Fruit fly (Drosophila melanogaster) whole organism, embryonic: ENCODE data around the gene Msh6.

ENCODE experiments used
- Adf1 ChIP-seq: fragments of 200-800 bp; sonication (Bioruptor generic); IDR thresholded peaks from 2 replicates; pipeline ENCODE4 v1.3.6; 2022; ENCODE audit warnings: missing biosample characterization, missing genetic modification characterization
- Atf-2 ChIP-seq: fragments of 200-800 bp; sonication (Bioruptor generic); optimal IDR thresholded peaks from 2 replicates; lab custom pipeline; 2016; ENCODE audit warnings: missing biosample characterization, missing genetic modification characterization
- CG10462 ChIP-seq: fragments of 200-800 bp; sonication (Bioruptor generic); optimal IDR thresholded peaks from 2 replicates; lab custom pipeline; 2016; ENCODE audit warnings: missing biosample characterization, missing genetic modification characterization
- CG11560 ChIP-seq: fragments of 200-800 bp; sonication (Bioruptor generic); IDR thresholded peaks from 3 replicates; pipeline ENCODE4 v1.3.6; 2022; ENCODE audit warnings: missing biosample characterization, missing genetic modification characterization
- CG11696 ChIP-seq: fragments of 200-800 bp; sonication (Bioruptor generic); IDR thresholded peaks from 2 replicates; pipeline ENCODE4 v1.3.6; 2022; ENCODE audit warnings: missing biosample characterization, missing genetic modification characterization
- CG11723 ChIP-seq: fragments of 200-800 bp; sonication (Bioruptor generic); optimal IDR thresholded peaks from 2 replicates; lab custom pipeline; 2017; ENCODE audit warnings: missing biosample characterization, mild to moderate bottlenecking, missing genetic modification characterization
- CG14050 ChIP-seq: fragments of 200-800 bp; sonication (Bioruptor generic); IDR thresholded peaks from 3 replicates; pipeline ENCODE4 v1.3.6; 2022; ENCODE audit warnings: missing biosample characterization, missing genetic modification characterization
- CG14860 ChIP-seq: fragments of 200-800 bp; sonication (Bioruptor generic); IDR thresholded peaks from 3 replicates; pipeline ENCODE4 v1.3.6; 2022; ENCODE audit warnings: missing biosample characterization, missing genetic modification characterization; ENCODE audit not compliant: partially characterized antibody
- CG15073 ChIP-seq: fragments of 200-800 bp; sonication (Bioruptor generic); optimal IDR thresholded peaks from 2 replicates; lab custom pipeline; 2016; ENCODE audit warnings: missing biosample characterization, missing genetic modification characterization
- CG15514 ChIP-seq: fragments of 200-800 bp; sonication (Bioruptor generic); optimal IDR thresholded peaks from 3 replicates; lab custom pipeline; 2017; ENCODE audit warnings: missing biosample characterization, missing genetic modification characterization, mild to moderate bottlenecking, moderate library complexity, missing genetic modification reagents
- CG17361 ChIP-seq: fragments of 200-800 bp; sonication (Bioruptor generic); IDR thresholded peaks from 3 replicates; pipeline ENCODE4 v1.3.6; 2022; ENCODE audit warnings: missing biosample characterization, missing genetic modification characterization
- CG1792 ChIP-seq: fragments of 200-800 bp; sonication (Bioruptor generic); optimal IDR thresholded peaks from 2 replicates; lab custom pipeline; 2016; ENCODE audit warnings: missing biosample characterization, missing genetic modification characterization
- CG30403 ChIP-seq: fragments of 200-800 bp; sonication (Bioruptor generic); optimal IDR thresholded peaks from 3 replicates; lab custom pipeline; 2016; ENCODE audit warnings: missing biosample characterization, missing genetic modification characterization
- CG32772 ChIP-seq: fragments of 200-800 bp; sonication (Bioruptor generic); IDR thresholded peaks from 2 replicates; pipeline ENCODE4 v1.3.6; 2022; ENCODE audit warnings: missing biosample characterization, missing genetic modification characterization
- CG42726 ChIP-seq: fragments of 200-800 bp; sonication (Bioruptor generic); IDR thresholded peaks from 2 replicates; pipeline ENCODE4 v1.3.6; 2022; ENCODE audit warnings: missing biosample characterization, missing genetic modification characterization; ENCODE audit not compliant: partially characterized antibody
- CG4360 ChIP-seq: fragments of 200-800 bp; sonication (Bioruptor generic); IDR thresholded peaks from 2 replicates; pipeline ENCODE4 v1.3.6; 2022; ENCODE audit warnings: missing biosample characterization, missing genetic modification characterization
- CG5245 ChIP-seq: fragments of 200-800 bp; sonication (Bioruptor generic); optimal IDR thresholded peaks from 3 replicates; lab custom pipeline; 2016; ENCODE audit warnings: missing biosample characterization, missing genetic modification characterization
- CG7372 ChIP-seq: fragments of 200-800 bp; sonication (Bioruptor generic); IDR thresholded peaks from 2 replicates; pipeline ENCODE4 v1.3.6; 2022; ENCODE audit warnings: missing biosample characterization, missing genetic modification characterization
- CG8924 ChIP-seq: fragments of 200-800 bp; optimal IDR thresholded peaks from 3 replicates; lab custom pipeline; 2019; ENCODE audit warnings: missing biosample characterization, mild to moderate bottlenecking, missing genetic modification characterization, moderate library complexity
- CTCF ChIP-seq: fragments of 200-800 bp; sonication (Bioruptor generic); optimal IDR thresholded peaks from 2 replicates; lab custom pipeline; 2017; ENCODE audit warnings: missing biosample characterization, mild to moderate bottlenecking, missing genetic modification characterization, moderate library complexity
- CkIIα-i1 ChIP-seq: fragments of 200-800 bp; sonication (Bioruptor generic); IDR thresholded peaks from 2 replicates; pipeline ENCODE4 v1.3.6; 2022; ENCODE audit warnings: missing biosample characterization, missing genetic modification characterization
- Dbx ChIP-seq: fragments of 200-800 bp; sonication (Bioruptor generic); IDR thresholded peaks from 3 replicates; pipeline ENCODE4 v1.3.6; 2022; ENCODE audit warnings: missing biosample characterization, missing genetic modification characterization
- Dref ChIP-seq: fragments of 200-800 bp; sonication (Bioruptor generic); IDR thresholded peaks from 2 replicates; pipeline ENCODE4 v1.3.6; 2022; ENCODE audit warnings: missing biosample characterization, missing genetic modification characterization
- E2f2 ChIP-seq: fragments of 200-800 bp; sonication (Bioruptor generic); IDR thresholded peaks from 2 replicates; pipeline ENCODE4 v1.3.6; 2022; ENCODE audit warnings: missing biosample characterization, missing genetic modification characterization
- Elba2 ChIP-seq: fragments of 200-800 bp; sonication (Bioruptor generic); optimal IDR thresholded peaks from 3 replicates; lab custom pipeline; 2016; ENCODE audit warnings: missing biosample characterization, missing genetic modification characterization
- Fer1 ChIP-seq: fragments of 200-800 bp; sonication (Bioruptor generic); optimal IDR thresholded peaks from 2 replicates; lab custom pipeline; 2017; ENCODE audit warnings: missing biosample characterization, mild to moderate bottlenecking, missing genetic modification characterization
- Hmr ChIP-seq: fragments of 200-800 bp; sonication (Bioruptor generic); optimal IDR thresholded peaks from 3 replicates; lab custom pipeline; 2017; ENCODE audit warnings: mild to moderate bottlenecking, missing biosample characterization, missing genetic modification reagents, missing genetic modification characterization
- Mes4 ChIP-seq: fragments of 200-800 bp; sonication (Bioruptor generic); optimal IDR thresholded peaks from 2 replicates; lab custom pipeline; 2016; ENCODE audit warnings: missing biosample characterization, missing genetic modification characterization
- NFAT ChIP-seq: fragments of 200-800 bp; sonication (Bioruptor generic); IDR thresholded peaks from 2 replicates; pipeline ENCODE4 v1.3.6; 2022; ENCODE audit warnings: missing biosample characterization, missing genetic modification characterization
- Neu2 ChIP-seq: fragments of 200-800 bp; sonication (Bioruptor generic); optimal IDR thresholded peaks from 3 replicates; lab custom pipeline; 2016; ENCODE audit warnings: missing biosample characterization, missing genetic modification characterization, borderline replicate concordance
- Side ChIP-seq: fragments of 200-800 bp; sonication (Bioruptor generic); optimal IDR thresholded peaks from 2 replicates; lab custom pipeline; 2016; ENCODE audit warnings: missing biosample characterization, missing genetic modification characterization
- Usf ChIP-seq: fragments of 200-800 bp; sonication (Bioruptor generic); optimal IDR thresholded peaks from 2 replicates; lab custom pipeline; 2017; ENCODE audit warnings: missing genotype, missing biosample characterization, missing genetic modification characterization
- ac ChIP-seq: fragments of 200-800 bp; sonication (Bioruptor generic); optimal IDR thresholded peaks from 3 replicates; lab custom pipeline; 2017; ENCODE audit warnings: missing biosample characterization, mild to moderate bottlenecking, missing genetic modification characterization
- ase ChIP-seq: fragments of 200-800 bp; sonication (Bioruptor generic); IDR thresholded peaks from 3 replicates; pipeline ENCODE4 v1.3.6; 2022; ENCODE audit warnings: missing biosample characterization, missing genetic modification characterization
- chn ChIP-seq: fragments of 200-800 bp; sonication (Bioruptor generic); optimal IDR thresholded peaks from 2 replicates; lab custom pipeline; 2016; ENCODE audit warnings: missing biosample characterization, missing genetic modification characterization
- dmrt11E ChIP-seq: fragments of 200-800 bp; sonication (Bioruptor generic); optimal IDR thresholded peaks from 3 replicates; lab custom pipeline; 2018; ENCODE audit warnings: missing biosample characterization, mild to moderate bottlenecking, missing genetic modification characterization, moderate library complexity
- eve ChIP-seq, 2 experiments: fragments of >200 bp; optimal IDR thresholded peaks; 2 replicates each; lab custom pipeline; 2017; ENCODE audit warnings: missing biosample characterization in 2 of 2, missing genetic modification characterization in 2 of 2
- fd3F ChIP-seq: fragments of 200-800 bp; sonication (Bioruptor generic); optimal IDR thresholded peaks from 2 replicates; lab custom pipeline; 2018; ENCODE audit warnings: missing biosample characterization, mild to moderate bottlenecking, missing genetic modification characterization, moderate library complexity
- gcm2 ChIP-seq: fragments of 200-800 bp; sonication (Bioruptor generic); optimal IDR thresholded peaks from 2 replicates; lab custom pipeline; 2016; ENCODE audit warnings: missing biosample characterization, missing genetic modification characterization
- gfzf ChIP-seq: fragments of 200-800 bp; sonication (Bioruptor generic); optimal IDR thresholded peaks from 2 replicates; lab custom pipeline; 2016; ENCODE audit warnings: missing biosample characterization, mild to moderate bottlenecking, missing genetic modification characterization, moderate library complexity
- hkb ChIP-seq, 2 experiments: fragments of 200-800 bp in 1 of 2; fragments of >200 bp in 1 of 2; sonication (Bioruptor generic) in 1 of 2; IDR thresholded peaks in 1 of 2; optimal IDR thresholded peaks in 1 of 2; 2 replicates each; pipeline versions ENCODE4 v1.3.6 to Lab custom; 2017 to 2022; ENCODE audit warnings: missing biosample characterization in 1 of 2, missing genetic modification characterization in 1 of 2
- ind ChIP-seq: fragments of 200-800 bp; sonication (Bioruptor generic); optimal IDR thresholded peaks from 3 replicates; lab custom pipeline; 2016; ENCODE audit warnings: missing biosample characterization, missing genetic modification characterization
- kay ChIP-seq: fragments of 200-800 bp; sonication (Bioruptor generic); optimal IDR thresholded peaks from 2 replicates; lab custom pipeline; 2016; ENCODE audit warnings: missing biosample characterization, missing genetic modification characterization
- pzg ChIP-seq: fragments of 200-800 bp; sonication (Bioruptor generic); optimal IDR thresholded peaks from 3 replicates; lab custom pipeline; 2018; ENCODE audit warnings: missing biosample characterization, mild to moderate bottlenecking, missing genetic modification characterization, moderate library complexity
- salm ChIP-seq: fragments of 200-800 bp; sonication (Bioruptor generic); optimal IDR thresholded peaks from 2 replicates; lab custom pipeline; 2018; ENCODE audit warnings: missing biosample characterization, mild to moderate bottlenecking, missing genetic modification characterization
- scrt ChIP-seq: fragments of 200-800 bp; sonication (Bioruptor generic); optimal IDR thresholded peaks from 2 replicates; lab custom pipeline; 2018; ENCODE audit warnings: missing biosample characterization, mild to moderate bottlenecking, missing genetic modification characterization, moderate library complexity
- sqz ChIP-seq: fragments of 200-800 bp; sonication (Bioruptor generic); optimal IDR thresholded peaks from 3 replicates; lab custom pipeline; 2018; ENCODE audit warnings: missing biosample characterization, mild to moderate bottlenecking, missing genetic modification characterization
- tio ChIP-seq: fragments of 200-800 bp; sonication (Bioruptor generic); optimal IDR thresholded peaks from 2 replicates; lab custom pipeline; 2017; ENCODE audit warnings: missing biosample characterization, missing genetic modification characterization, inconsistent platforms
- tll ChIP-seq, 2 experiments: fragments of 200-800 bp in 1 of 2; fragments of >200 bp in 1 of 2; sonication (Bioruptor generic) in 1 of 2; optimal IDR thresholded peaks; 2 replicates each; lab custom pipeline; 2017 to 2019; ENCODE audit warnings: missing biosample characterization in 2 of 2, missing genetic modification characterization in 2 of 2, mild to moderate bottlenecking in 1 of 2, moderate library complexity in 1 of 2

The Msh6 gene

dm6 chr3L:15143638-15144600 is 14.4 kb downstream of the Msh6 start, which contains the start of the genes CG32147 and Pex3:
TSS of gene CG32147 (minus strand) at chr3L:15144059.
TSS of gene Pex3 (plus strand) at chr3L:15144355.
- TF ChIP-seq Fer1 (GFP tag; lab: Kevin White, UChicago) (no peak), CG30403 (GFP tag; lab: Kevin White, UChicago) (no peak), ase (no peak), CG1792 (GFP tag; lab: Kevin White, UChicago) (no peak), tll (GFP tag; optimal IDR thresholded peaks at IDR 0.05; lab: Kevin White, UChicago) (no peak), CG7372 (GFP tag; lab: Robert Waterston, UW) (no peak), Dref (no peak), sqz (GFP tag; lab: Kevin White, UChicago) (no peak), eve (GFP tag; optimal IDR thresholded peaks at IDR 0.05; lab: Kevin White, UChicago) (no peak), Elba2 (GFP tag; lab: Kevin White, UChicago) (no peak), tio (GFP tag; lab: Kevin White, UChicago) (no peak), CG14860 (no peak), CG5245 (GFP tag; lab: Kevin White, UChicago) (no peak), CG8924 (tag; lab: Kevin White, UChicago) (peak; percentile 51), CG11723 (GFP tag; lab: Kevin White, UChicago) (no peak), pzg (GFP tag; lab: Kevin White, UChicago) (peak; percentile 70), Hmr (peak; percentile 12), hkb (optimal IDR thresholded peaks at IDR 0.05; lab: Kevin White, UChicago) (no peak), hkb (GFP tag; IDR thresholded peaks at IDR 0.05; lab: Robert Waterston, UW) (peak; percentile 23; the same call in 1 of the 2 replicates), scrt (no peak), CG11560 (tag; lab: Robert Waterston, UW) (no peak), CG11696 (GFP tag; lab: Robert Waterston, UW) (no peak), CkIIα-i1 (GFP tag; lab: Robert Waterston, UW) (no peak), chn (GFP tag; lab: Kevin White, UChicago) (no peak), CG10462 (GFP tag; lab: Kevin White, UChicago) (no peak), dmrt11E (tag; lab: Kevin White, UChicago) (no peak), Side (GFP tag; lab: Kevin White, UChicago) (no peak), Atf-2 (GFP tag; lab: Kevin White, UChicago) (no peak), ac (GFP tag; lab: Kevin White, UChicago) (no peak), CG4360 (peak; percentile 77), CTCF (GFP tag; lab: Kevin White, UChicago) (peak; percentile 68), Usf (GFP tag; lab: Kevin White, UChicago) (no peak), NFAT (GFP tag; lab: Robert Waterston, UW) (no peak), Mes4 (GFP tag; lab: Kevin White, UChicago) (no peak), kay (GFP tag; lab: Kevin White, UChicago) (peak; percentile 70), CG14050 (GFP tag; lab: Robert Waterston, UW) (no peak), CG15073 (GFP tag; lab: Kevin White, UChicago) (no peak), salm (tag; lab: Kevin White, UChicago) (no peak), gfzf (peak; percentile 89), ind (no peak), gcm2 (GFP tag; lab: Kevin White, UChicago) (no peak), Neu2 (no peak), fd3F (GFP tag; lab: Kevin White, UChicago) (no peak), CG15514 (GFP tag; lab: Kevin White, UChicago) (peak; percentile 83), CG32772 (GFP tag; lab: Robert Waterston, UW) (no peak), CG42726 (GFP tag; lab: Robert Waterston, UW) (no peak), Adf1 (GFP tag; lab: Robert Waterston, UW) (peak; percentile 96), Dbx (no peak), CG17361 (peak; percentile 47; the same call in 1 of the 3 replicates), E2f2 (GFP tag; lab: Robert Waterston, UW) (peak; percentile 52)
